Fruit fly (Drosophila melanogaster): ENCODE measurements around the gene CG31787.

Gene CG31787

DNA sequence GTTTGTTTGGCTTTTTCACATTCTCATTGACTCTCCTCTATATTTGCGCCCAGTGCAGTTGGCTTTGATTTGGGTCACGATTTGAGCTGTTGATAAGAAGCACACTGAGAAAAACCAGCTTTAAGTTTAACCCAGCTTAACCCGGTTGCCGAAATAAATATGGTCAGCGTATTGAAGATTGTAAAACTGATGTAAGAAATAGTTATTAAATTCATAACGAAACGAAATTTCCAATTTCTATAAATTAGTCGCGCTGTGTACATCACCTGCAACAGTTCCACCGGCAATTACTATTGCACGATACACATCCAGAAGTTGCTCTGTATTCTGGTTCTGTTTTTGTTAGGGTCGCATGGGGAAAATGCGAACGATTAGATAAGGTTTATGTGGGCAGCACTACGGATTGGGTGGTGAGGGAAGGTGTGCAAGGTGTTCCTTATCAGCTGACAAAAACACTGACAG lies 39.6 kb upstream of the CG31787 start (continued):
- TF ChIP-seq sr (GFP tag; IDR thresholded peaks at IDR 0.05) (0 out of 3 replicates have a peak, but pooled peaks have one; percentile 55), odd (GFP tag; optimal IDR thresholded peaks at IDR 0.05) (peak; percentile 57), HLHmδ (GFP tag; optimal IDR thresholded peaks at IDR 0.05) (no peak), Trl (optimal IDR thresholded peaks at IDR 0.05) (no peak), Trl (GFP tag; optimal IDR thresholded peaks at IDR 0.05) (peak; percentile 87), CG8478 (optimal IDR thresholded peaks at IDR 0.05) (no peak), Oaz (GFP tag; IDR thresholded peaks at IDR 0.05) (peak; percentile 74), CG8089 (GFP tag; optimal IDR thresholded peaks at IDR 0.05) (peak; percentile 84), CG15479 (GFP tag; optimal IDR thresholded peaks at IDR 0.05) (no peak), CG2116 (GFP tag; optimal IDR thresholded peaks at IDR 0.05) (peak; percentile 27), CG4328 (GFP tag; optimal IDR thresholded peaks at IDR 0.05) (peak; percentile 56), bab2 (GFP tag; optimal IDR thresholded peaks at IDR 0.05) (peak; percentile 85), Chrac-16 (GFP tag; optimal IDR thresholded peaks at IDR 0.05) (peak; percentile 77), Dp (GFP tag; optimal IDR thresholded peaks at IDR 0.05) (no peak), CG1603 (tag; optimal IDR thresholded peaks at IDR 0.05) (peak; percentile 96), crol (GFP tag; IDR thresholded peaks at IDR 0.05) (peak; percentile 74), CG4854 (GFP tag; optimal IDR thresholded peaks at IDR 0.05) (peak; percentile 70), CG18764 (GFP tag; optimal IDR thresholded peaks at IDR 0.05) (peak; percentile 68), CG3838 (GFP tag; optimal IDR thresholded peaks at IDR 0.05) (peak; percentile 43), CG10274 (GFP tag; optimal IDR thresholded peaks at IDR 0.05) (peak; percentile 39), Usf (GFP tag; optimal IDR thresholded peaks at IDR 0.05) (peak; percentile 59), pb (GFP tag; optimal IDR thresholded peaks at IDR 0.05) (peak; percentile 72), CTCF (GFP tag; optimal IDR thresholded peaks at IDR 0.05) (peak; percentile 34), Sry-β (GFP tag; optimal IDR thresholded peaks at IDR 0.05) (peak; percentile 51), gt (GFP tag; IDR thresholded peaks at IDR 0.05) (peak; percentile 57), CG1233 (GFP tag; optimal IDR thresholded peaks at IDR 0.05) (peak; percentile 84), peb (GFP tag; IDR thresholded peaks at IDR 0.05) (peak; percentile 77), sima (GFP tag; optimal IDR thresholded peaks at IDR 0.05) (peak; percentile 45), sna (GFP tag; IDR thresholded peaks at IDR 0.05; ENCODE audit: partially characterized antibody) (no peak), cwo (GFP tag; optimal IDR thresholded peaks at IDR 0.05) (peak; percentile 67), Taf1 (GFP tag; IDR thresholded peaks at IDR 0.05) (0 out of 2 replicates have a peak, but pooled peaks have one; percentile 31), CG13123 (GFP tag; optimal IDR thresholded peaks at IDR 0.05) (peak; percentile 75), insv (GFP tag; optimal IDR thresholded peaks at IDR 0.05) (peak in 1 of 2 experiments; percentile 5), lov (optimal IDR thresholded peaks at IDR 0.05) (no peak), lov (GFP tag; IDR thresholded peaks at IDR 0.05) (peak; percentile 82), CG10321 (GFP tag; IDR thresholded peaks at IDR 0.05) (no peak), mirr (GFP tag; optimal IDR thresholded peaks at IDR 0.05) (peak; percentile 39), vvl (GFP tag; IDR thresholded peaks at IDR 0.05) (peak; percentile 93), CG43689 (GFP tag; IDR thresholded peaks at IDR 0.05) (peak; percentile 72), NFAT (GFP tag; IDR thresholded peaks at IDR 0.05) (no peak; the same call in 1 of the 2 replicates), CG12155 (GFP tag; optimal IDR thresholded peaks at IDR 0.05) (peak; percentile 72), Rfx (GFP tag; IDR thresholded peaks at IDR 0.05) (peak; percentile 87), run (tag; optimal IDR thresholded peaks at IDR 0.05) (peak; percentile 38), CG15073 (GFP tag; optimal IDR thresholded peaks at IDR 0.05) (no peak), CG11247 (GFP tag; IDR thresholded peaks at IDR 0.05) (peak; percentile 78; the same call in 1 of the 2 replicates), Adf1 (GFP tag; IDR thresholded peaks at IDR 0.05) (peak; percentile 11; the same call in 1 of the 2 replicates), Bdp1 (GFP tag; optimal IDR thresholded peaks at IDR 0.05) (peak; percentile 56), NC2α (GFP tag; optimal IDR thresholded peaks at IDR 0.05) (peak; percentile 75), Lhr (GFP tag; optimal IDR thresholded peaks at IDR 0.05) (peak; percentile 55), CG6654 (GFP tag; optimal IDR thresholded peaks at IDR 0.05) (peak; percentile 60), ken (GFP tag; IDR thresholded peaks at IDR 0.05) (peak; percentile 85; the same call in 2 of the 3 replicates), fd102C (GFP tag; optimal IDR thresholded peaks at IDR 0.05) (peak; percentile 46), CG1602 (GFP tag; optimal IDR thresholded peaks at IDR 0.05) (peak; percentile 72)

Data from whole organism, embryonic.